Fruit fly (Drosophila melanogaster): ENCODE measurements around the gene CG43076.

The CG43076 gene

DNA sequence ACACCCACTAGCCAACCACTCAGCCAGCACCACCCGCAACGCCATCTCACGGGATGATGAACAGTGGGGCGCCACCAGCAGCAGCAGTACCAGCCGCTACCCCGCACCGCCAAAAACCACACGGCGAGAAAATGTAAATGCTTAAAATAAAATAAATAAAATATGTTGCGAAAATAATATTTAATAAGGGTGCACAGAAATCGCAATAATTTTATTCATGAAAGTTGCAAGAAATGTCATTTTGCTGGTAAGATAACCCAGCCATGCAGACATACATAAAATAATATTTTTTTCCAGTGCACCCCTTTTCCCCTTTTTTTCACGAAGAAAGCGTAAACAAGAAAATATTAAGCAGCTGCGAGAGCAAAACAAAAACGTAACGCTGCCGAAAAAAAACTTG is 7.3 kb downstream of the CG43076 start:
- TF ChIP-seq CG14655 (GFP tag; optimal IDR thresholded peaks at IDR 0.05): peak; percentile 2
- TF ChIP-seq CG12605 (GFP tag; IDR thresholded peaks at IDR 0.05): no peak
- TF ChIP-seq CG8159 (tag; optimal IDR thresholded peaks at IDR 0.05): peak; percentile 19
- TF ChIP-seq fd96Ca (GFP tag; IDR thresholded peaks at IDR 0.05): 0 out of 3 replicates have a peak, but pooled peaks have one; percentile 32

- no peak for TF ChIP-seq CG13204 (GFP tag; optimal IDR thresholded peaks at IDR 0.05)
- TF ChIP-seq Ets98B (GFP tag; IDR thresholded peaks at IDR 0.05): no peak
- no peak for TF ChIP-seq CG17806 (tag; optimal IDR thresholded peaks at IDR 0.05)
- TF ChIP-seq CG4496 (GFP tag; IDR thresholded peaks at IDR 0.05): no peak
- TF ChIP-seq CG8301 (tag; optimal IDR thresholded peaks at IDR 0.05): no peak
- no peak for TF ChIP-seq gl (tag; optimal IDR thresholded peaks at IDR 0.05)
- no peak for TF ChIP-seq CG10348 (GFP tag; IDR thresholded peaks at IDR 0.05)
- no peak for TF ChIP-seq CG34367 (tag; optimal IDR thresholded peaks at IDR 0.05)
- TF ChIP-seq Pif1A (GFP tag; optimal IDR thresholded peaks at IDR 0.05): no peak
- no peak for TF ChIP-seq Pif1B (GFP tag; optimal IDR thresholded peaks at IDR 0.05)
- TF ChIP-seq CG12605 (GFP tag; IDR thresholded peaks at IDR 0.05): no peak
- TF ChIP-seq EcR (GFP tag; optimal IDR thresholded peaks at IDR 0.05): no peak
- TF ChIP-seq CG32121 (GFP tag; IDR thresholded peaks at IDR 0.05): no peak
- no peak for TF ChIP-seq CG8159 (tag; optimal IDR thresholded peaks at IDR 0.05)
- TF ChIP-seq CG9948 (tag; optimal IDR thresholded peaks at IDR 0.05): no peak
- TF ChIP-seq rn (GFP tag; IDR thresholded peaks at IDR 0.05): no peak
- no peak for TF ChIP-seq D1 (tag; optimal IDR thresholded peaks at IDR 0.05)
- no peak for TF ChIP-seq CG15710 (tag; optimal IDR thresholded peaks at IDR 0.05)
These were observed 13.3 kb downstream of the CG43076 start, which contains the start of gene CG5662 for dm6 chrX:15210086-15210485. CG5662 (plus strand) TSS chrX:15210386.

DNA sequence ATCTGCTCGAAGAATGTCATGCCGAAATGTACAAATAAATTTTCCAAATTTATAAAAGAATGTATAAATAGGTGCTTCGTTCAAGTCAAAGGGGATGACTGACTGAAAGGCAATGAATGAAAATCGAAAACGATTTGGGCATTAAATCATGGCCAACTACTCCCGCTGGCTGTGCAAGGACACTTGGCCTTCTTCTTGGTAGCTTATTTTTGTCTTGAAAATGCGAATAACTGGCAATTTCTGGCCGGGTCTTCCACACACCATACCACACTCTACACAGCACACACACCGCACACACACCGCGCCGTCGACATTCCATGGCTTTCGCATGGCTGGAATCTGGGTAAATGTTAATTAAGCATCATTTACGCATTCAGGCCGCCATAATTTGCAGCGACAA is 16.8 kb downstream of the CG43076 start, which contains the start of gene CG32588:
Gene CG32588 (minus strand): TSS at position 101 of the 400 bp plus-strand sequence.
- TF ChIP-seq Pif1B (GFP tag; optimal IDR thresholded peaks at IDR 0.05): no peak
- TF ChIP-seq D1 (tag; optimal IDR thresholded peaks at IDR 0.05): no peak
- no peak for TF ChIP-seq CG8159 (tag; optimal IDR thresholded peaks at IDR 0.05)
- no peak for TF ChIP-seq rn (GFP tag; IDR thresholded peaks at IDR 0.05)
- TF ChIP-seq CG15710 (tag; optimal IDR thresholded peaks at IDR 0.05): no peak
- TF ChIP-seq Pif1A (GFP tag; optimal IDR thresholded peaks at IDR 0.05): no peak
- TF ChIP-seq gl (tag; optimal IDR thresholded peaks at IDR 0.05): no peak
- TF ChIP-seq EcR (GFP tag; optimal IDR thresholded peaks at IDR 0.05): no peak
- TF ChIP-seq CG14655 (GFP tag; optimal IDR thresholded peaks at IDR 0.05): no peak
- no peak for TF ChIP-seq Snoo (tag; optimal IDR thresholded peaks at IDR 0.05)
- no peak for TF ChIP-seq CG32121 (GFP tag; IDR thresholded peaks at IDR 0.05)
- TF ChIP-seq fd96Ca (GFP tag; IDR thresholded peaks at IDR 0.05): no peak
- TF ChIP-seq CG10348 (GFP tag; IDR thresholded peaks at IDR 0.05): no peak
- TF ChIP-seq CG8301 (tag; optimal IDR thresholded peaks at IDR 0.05): no peak
- TF ChIP-seq CG34367 (tag; optimal IDR thresholded peaks at IDR 0.05): no peak
- TF ChIP-seq CG4496 (GFP tag; IDR thresholded peaks at IDR 0.05): no peak
- TF ChIP-seq Ets98B (GFP tag; IDR thresholded peaks at IDR 0.05): no peak
- TF ChIP-seq CG9948 (tag; optimal IDR thresholded peaks at IDR 0.05): no peak
- no peak for TF ChIP-seq CG12605 (GFP tag; IDR thresholded peaks at IDR 0.05)
- TF ChIP-seq CG13204 (GFP tag; optimal IDR thresholded peaks at IDR 0.05): no peak

dm6 chrX:15203634-15204033 is 19.7 kb downstream of the CG43076 start:
- TF ChIP-seq CG12605 (GFP tag; IDR thresholded peaks at IDR 0.05): no peak
- TF ChIP-seq CG9948 (tag; optimal IDR thresholded peaks at IDR 0.05): no peak
- TF ChIP-seq CG8159 (tag; optimal IDR thresholded peaks at IDR 0.05): no peak
- TF ChIP-seq rn (GFP tag; IDR thresholded peaks at IDR 0.05): no peak
- no peak for TF ChIP-seq CG4496 (GFP tag; IDR thresholded peaks at IDR 0.05)
- TF ChIP-seq CG17806 (tag; optimal IDR thresholded peaks at IDR 0.05): no peak
- no peak for TF ChIP-seq Ets98B (GFP tag; IDR thresholded peaks at IDR 0.05)
- TF ChIP-seq CG10348 (GFP tag; IDR thresholded peaks at IDR 0.05): no peak
- no peak for TF ChIP-seq CG34367 (tag; optimal IDR thresholded peaks at IDR 0.05)

- TF ChIP-seq gl (tag; optimal IDR thresholded peaks at IDR 0.05): no peak
- no peak for TF ChIP-seq fd96Ca (GFP tag; IDR thresholded peaks at IDR 0.05)
- no peak for TF ChIP-seq CG15710 (tag; optimal IDR thresholded peaks at IDR 0.05)
- no peak for TF ChIP-seq CG17806 (tag; optimal IDR thresholded peaks at IDR 0.05)
These were observed 23.4 kb downstream of the CG43076 start for dm6 chrX:15199845-15200432.

DNA sequence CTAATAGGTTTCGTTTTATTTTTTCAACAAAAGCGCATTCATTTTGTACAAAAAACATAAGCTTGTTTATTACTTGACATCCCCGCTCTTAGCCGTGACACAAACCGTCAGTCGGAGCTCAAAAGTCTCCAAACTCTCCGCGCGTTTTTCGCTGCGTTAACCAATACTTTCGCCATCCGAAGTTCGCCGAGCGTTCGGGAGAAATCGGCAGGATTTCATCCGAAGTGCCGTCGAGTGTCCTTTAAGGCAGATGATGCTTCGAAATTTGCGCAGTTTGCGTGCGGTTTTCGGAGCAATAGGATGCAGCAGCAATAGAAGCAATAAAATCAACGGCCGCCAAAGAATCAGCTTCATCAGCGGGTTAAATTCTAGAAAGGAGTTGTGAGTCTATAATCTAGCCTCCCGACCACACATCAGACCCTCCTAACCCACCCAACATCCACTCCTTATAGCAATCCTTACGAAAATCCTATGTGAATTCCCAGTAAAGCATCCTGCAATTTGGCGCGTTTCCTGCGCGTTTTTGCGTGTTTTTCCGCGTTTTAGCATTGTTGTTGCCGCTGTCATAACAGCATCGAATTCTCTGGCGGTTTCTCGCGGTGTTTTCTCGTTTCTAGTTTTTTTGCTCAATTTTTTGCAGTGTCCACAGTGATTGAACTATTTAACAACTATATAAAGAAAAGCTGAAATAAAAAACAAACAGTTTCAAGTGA is 48.1 kb downstream of the CG43076 start, which contains the start of gene CG43737:
Gene CG43737 (plus strand): TSS at position 271 of the 713 bp plus-strand sequence.
- no peak for TF ChIP-seq Pif1A (GFP tag; optimal IDR thresholded peaks at IDR 0.05)
- TF ChIP-seq CG4496 (GFP tag; IDR thresholded peaks at IDR 0.05): 0 out of 3 replicates have a peak, but pooled peaks have one; percentile 27

Data from whole organism, pupa.